Worm (Caenorhabditis elegans): Measurements from ENCODE around the gene acp-3.

ce11 chrII:8399064-8399463, 37.9 kb downstream of the acp-3 start, which contains the start of gene dod-23:
- no peak for TF ChIP-seq pha-4 (tag; optimal IDR thresholded peaks at IDR 0.05)
- no peak for TF ChIP-seq nhr-28 (tag; optimal IDR thresholded peaks at IDR 0.05)
- no peak for TF ChIP-seq ces-1 (GFP tag; optimal IDR thresholded peaks at IDR 0.05)
- TF ChIP-seq snpc-4 (tag; optimal IDR thresholded peaks at IDR 0.05), result no peak
